Fruit fly (Drosophila melanogaster) whole organism, embryonic: ENCODE measurements around the gene CG4452.
A peak's percentile ranks its signal among the peaks of the same experiment; 100 is the strongest.

ENCODE experiments used
- CG10274 ChIP-seq: fragments of 200-800 bp; sonication (Bioruptor generic); optimal IDR thresholded peaks from 3 replicates; lab custom pipeline; 2017; ENCODE audit warnings: missing biosample characterization, mild to moderate bottlenecking, missing genetic modification characterization
- CG10366 ChIP-seq: fragments of 200-800 bp; sonication (Bioruptor generic); IDR thresholded peaks from 2 replicates; pipeline ENCODE4 v1.3.6; 2022; ENCODE audit warnings: missing biosample characterization, missing genetic modification characterization
- CG10565 ChIP-seq: fragments of 200-800 bp; sonication (Bioruptor generic); optimal IDR thresholded peaks from 3 replicates; lab custom pipeline; 2016; ENCODE audit warnings: missing biosample characterization, mild to moderate bottlenecking, missing genetic modification characterization
- CG11696 ChIP-seq: fragments of 200-800 bp; sonication (Bioruptor generic); IDR thresholded peaks from 2 replicates; pipeline ENCODE4 v1.3.6; 2022; ENCODE audit warnings: missing biosample characterization, missing genetic modification characterization
- CG12769 ChIP-seq: fragments of 200-800 bp; sonication (Bioruptor generic); optimal IDR thresholded peaks from 2 replicates; lab custom pipeline; 2019; ENCODE audit warnings: missing biosample characterization, mild to moderate bottlenecking, missing genetic modification characterization, moderate library complexity
- CG13123 ChIP-seq: fragments of 200-800 bp; sonication (Bioruptor generic); optimal IDR thresholded peaks from 2 replicates; lab custom pipeline; 2016; ENCODE audit warnings: missing biosample characterization, missing genetic modification characterization
- CG15011 ChIP-seq: fragments of 200-800 bp; sonication (Bioruptor generic); optimal IDR thresholded peaks from 3 replicates; lab custom pipeline; 2018; ENCODE audit warnings: missing biosample characterization, mild to moderate bottlenecking, missing genetic modification characterization
- CG1529 ChIP-seq: fragments of 200-800 bp; sonication (Bioruptor generic); optimal IDR thresholded peaks from 3 replicates; lab custom pipeline; 2018; ENCODE audit warnings: missing biosample characterization, missing genetic modification characterization
- CG17328 ChIP-seq: fragments of 200-800 bp; sonication (Bioruptor generic); IDR thresholded peaks from 2 replicates; pipeline ENCODE4 v1.3.6; 2022; ENCODE audit warnings: missing biosample characterization, missing genetic modification characterization
- CG2129 ChIP-seq: fragments of 200-800 bp; sonication (Bioruptor generic); IDR thresholded peaks from 2 replicates; pipeline ENCODE4 v1.3.6; 2022; ENCODE audit warnings: missing biosample characterization, missing genetic modification characterization; ENCODE audit not compliant: partially characterized antibody
- CG31224 ChIP-seq: fragments of 200-800 bp; sonication (Bioruptor generic); IDR thresholded peaks from 2 replicates; pipeline ENCODE4 v1.3.6; 2022; ENCODE audit warnings: missing biosample characterization, missing genetic modification characterization
- CG34422 ChIP-seq: fragments of 200-800 bp; sonication (Bioruptor generic); IDR thresholded peaks from 3 replicates; pipeline ENCODE4 v1.3.6; 2022; ENCODE audit warnings: missing biosample characterization, missing genetic modification characterization
- CG4820 ChIP-seq: fragments of 200-800 bp; sonication (Bioruptor generic); optimal IDR thresholded peaks from 3 replicates; lab custom pipeline; 2016; ENCODE audit warnings: missing biosample characterization, missing genetic modification characterization
- CG6254 ChIP-seq: fragments of 200-800 bp; sonication (Bioruptor generic); optimal IDR thresholded peaks from 3 replicates; lab custom pipeline; 2017; ENCODE audit warnings: mild to moderate bottlenecking, missing biosample characterization, missing genetic modification reagents, missing genetic modification characterization
- CG7372 ChIP-seq: fragments of 200-800 bp; sonication (Bioruptor generic); IDR thresholded peaks from 2 replicates; pipeline ENCODE4 v1.3.6; 2022; ENCODE audit warnings: missing biosample characterization, missing genetic modification characterization
- CG8944 ChIP-seq: fragments of 200-800 bp; sonication (Bioruptor generic); optimal IDR thresholded peaks from 3 replicates; lab custom pipeline; 2016; ENCODE audit warnings: missing biosample characterization, missing genetic modification characterization
- Camta ChIP-seq: fragments of 200-800 bp; sonication (Bioruptor generic); optimal IDR thresholded peaks from 2 replicates; lab custom pipeline; 2016; ENCODE audit warnings: missing biosample characterization, missing genetic modification characterization
- Chrac-16 ChIP-seq: fragments of 200-800 bp; sonication (Bioruptor generic); optimal IDR thresholded peaks from 3 replicates; lab custom pipeline; 2016; ENCODE audit warnings: missing biosample characterization, missing genetic modification characterization
- Elba2 ChIP-seq: fragments of 200-800 bp; sonication (Bioruptor generic); optimal IDR thresholded peaks from 3 replicates; lab custom pipeline; 2016; ENCODE audit warnings: missing biosample characterization, missing genetic modification characterization
- H2.0 ChIP-seq: fragments of 200-800 bp; sonication (Bioruptor generic); IDR thresholded peaks from 2 replicates; pipeline ENCODE4 v1.3.6; 2022; ENCODE audit warnings: missing biosample characterization, missing genetic modification characterization
- HLH4C ChIP-seq: fragments of 200-800 bp; sonication (Bioruptor generic); IDR thresholded peaks from 3 replicates; pipeline ENCODE4 v1.3.6; 2022; ENCODE audit warnings: missing biosample characterization, missing genetic modification characterization; ENCODE audit not compliant: partially characterized antibody
- HLH54F ChIP-seq: fragments of 200-800 bp; sonication (Bioruptor generic); optimal IDR thresholded peaks from 3 replicates; lab custom pipeline; 2016; ENCODE audit warnings: missing biosample characterization, missing genetic modification characterization
- HmgZ ChIP-seq: fragments of 200-800 bp; sonication (Bioruptor generic); optimal IDR thresholded peaks from 2 replicates; lab custom pipeline; 2018; ENCODE audit warnings: missing biosample characterization, mild to moderate bottlenecking, missing genetic modification characterization
- Hr39 ChIP-seq: fragments of >200 bp; optimal IDR thresholded peaks from 2 replicates; lab custom pipeline; 2017
- Hsf ChIP-seq: fragments of 200-800 bp; sonication (Bioruptor generic); optimal IDR thresholded peaks from 3 replicates; lab custom pipeline; 2016; ENCODE audit warnings: missing biosample characterization, missing genetic modification characterization
- Lhr ChIP-seq: fragments of 200-800 bp; sonication (Bioruptor generic); optimal IDR thresholded peaks from 3 replicates; lab custom pipeline; 2017; ENCODE audit warnings: mild to moderate bottlenecking, missing biosample characterization, missing genetic modification reagents, missing genetic modification characterization
- Mad ChIP-seq: fragments of 200-800 bp; sonication (Bioruptor generic); optimal IDR thresholded peaks from 2 replicates; lab custom pipeline; 2016; ENCODE audit warnings: missing biosample characterization, missing genetic modification characterization
- Mrtf ChIP-seq: fragments of 200-800 bp; sonication (Bioruptor generic); IDR thresholded peaks from 3 replicates; pipeline ENCODE4 v1.3.6; 2022; ENCODE audit warnings: missing biosample characterization, missing genetic modification characterization
- Oaz ChIP-seq: fragments of 200-800 bp; sonication (Bioruptor generic); IDR thresholded peaks from 2 replicates; pipeline ENCODE4 v1.3.6; 2022; ENCODE audit warnings: missing biosample characterization, missing genetic modification characterization
- Oli ChIP-seq: fragments of 200-800 bp; sonication (Bioruptor generic); optimal IDR thresholded peaks from 2 replicates; lab custom pipeline; 2018; ENCODE audit warnings: missing biosample characterization, mild to moderate bottlenecking, missing genetic modification characterization, moderate library complexity
- Optix ChIP-seq: fragments of 200-800 bp; sonication (Bioruptor generic); IDR thresholded peaks from 3 replicates; pipeline ENCODE4 v1.3.6; 2022; ENCODE audit warnings: missing biosample characterization, missing genetic modification characterization
- Spps ChIP-seq: fragments of 200-800 bp; sonication (Bioruptor generic); optimal IDR thresholded peaks from 2 replicates; lab custom pipeline; 2018; ENCODE audit warnings: missing biosample characterization, mild to moderate bottlenecking, missing genetic modification characterization
- Taf1 ChIP-seq: fragments of 200-800 bp; sonication (Bioruptor generic); IDR thresholded peaks from 2 replicates; pipeline ENCODE4 v1.3.6; 2022; ENCODE audit warnings: missing biosample characterization, missing genetic modification characterization
- ab ChIP-seq: fragments of 200-800 bp; sonication (Bioruptor generic); optimal IDR thresholded peaks from 2 replicates; lab custom pipeline; 2016; ENCODE audit warnings: missing biosample characterization, missing genetic modification characterization
- chm ChIP-seq: fragments of 200-800 bp; sonication (Bioruptor generic); IDR thresholded peaks from 2 replicates; pipeline ENCODE4 v1.3.6; 2022; ENCODE audit warnings: missing biosample characterization, missing genetic modification characterization
- dan ChIP-seq: fragments of 200-800 bp; sonication (Bioruptor generic); IDR thresholded peaks from 2 replicates; pipeline ENCODE4 v1.3.6; 2022; ENCODE audit warnings: missing biosample characterization, missing genetic modification characterization
- danr ChIP-seq: fragments of 200-800 bp; sonication (Bioruptor generic); IDR thresholded peaks from 2 replicates; pipeline ENCODE4 v1.3.6; 2022; ENCODE audit warnings: missing biosample characterization, missing genetic modification characterization
- gce ChIP-seq: fragments of 200-800 bp; sonication (Bioruptor generic); IDR thresholded peaks from 3 replicates; pipeline ENCODE4 v1.3.6; 2022; ENCODE audit warnings: missing biosample characterization, missing genetic modification characterization
- kni ChIP-seq: fragments of 200-800 bp; sonication (Bioruptor generic); optimal IDR thresholded peaks from 3 replicates; lab custom pipeline; 2017; ENCODE audit warnings: mild to moderate bottlenecking, missing biosample characterization, missing genetic modification reagents, missing genetic modification characterization
- lbe ChIP-seq: fragments of 200-800 bp; sonication (Bioruptor generic); optimal IDR thresholded peaks from 2 replicates; lab custom pipeline; 2016; ENCODE audit warnings: missing biosample characterization, mild to moderate bottlenecking, missing genetic modification characterization
- lmd ChIP-seq: fragments of 200-800 bp; sonication (Bioruptor generic); IDR thresholded peaks from 2 replicates; pipeline ENCODE4 v1.3.6; 2022; ENCODE audit warnings: missing biosample characterization, missing genetic modification characterization
- luna ChIP-seq: fragments of 200-800 bp; sonication (Bioruptor generic); optimal IDR thresholded peaks from 2 replicates; lab custom pipeline; 2016; ENCODE audit warnings: missing biosample characterization, missing genetic modification characterization
- mirr ChIP-seq: fragments of 200-800 bp; sonication (Bioruptor generic); optimal IDR thresholded peaks from 3 replicates; lab custom pipeline; 2018; ENCODE audit warnings: missing biosample characterization, mild to moderate bottlenecking, missing genetic modification characterization
- onecut ChIP-seq: fragments of 200-800 bp; sonication (Bioruptor generic); IDR thresholded peaks from 2 replicates; pipeline ENCODE4 v1.3.6; 2022; ENCODE audit warnings: missing biosample characterization, missing genetic modification characterization
- p53 ChIP-seq: fragments of 200-800 bp; sonication (Bioruptor generic); optimal IDR thresholded peaks from 2 replicates; lab custom pipeline; 2016; ENCODE audit warnings: missing biosample characterization, missing genetic modification characterization
- pan ChIP-seq, 4 experiments: fragments of >200 bp in 3 of 4; fragments of 200-800 bp in 1 of 4; sonication (Bioruptor generic) in 1 of 4; optimal IDR thresholded peaks in 3 of 4; IDR thresholded peaks in 1 of 4; 2 replicates each; pipeline versions ENCODE4 v1.3.6 to Lab custom; 2017 to 2022; ENCODE audit warnings: missing biosample characterization in 2 of 4, missing genetic modification characterization in 2 of 4, mixed read lengths in 1 of 4
- peb ChIP-seq: fragments of 200-800 bp; sonication (Bioruptor generic); IDR thresholded peaks from 2 replicates; pipeline ENCODE4 v1.3.6; 2022; ENCODE audit warnings: missing biosample characterization, missing genetic modification characterization
- phol ChIP-seq: fragments of 200-800 bp; sonication (Bioruptor generic); optimal IDR thresholded peaks from 3 replicates; lab custom pipeline; 2018; ENCODE audit warnings: missing biosample characterization, mild to moderate bottlenecking, missing genetic modification characterization, moderate library complexity
- tap ChIP-seq: fragments of 200-800 bp; optimal IDR thresholded peaks from 3 replicates; lab custom pipeline; 2019; ENCODE audit warnings: missing biosample characterization, mild to moderate bottlenecking, missing genetic modification characterization, moderate library complexity
- tna ChIP-seq: fragments of 200-800 bp; sonication (Bioruptor generic); IDR thresholded peaks from 2 replicates; pipeline ENCODE4 v1.3.6; 2022; ENCODE audit warnings: missing biosample characterization, missing genetic modification characterization; ENCODE audit not compliant: partially characterized antibody
- tup ChIP-seq: fragments of 200-800 bp; sonication (Bioruptor generic); optimal IDR thresholded peaks from 2 replicates; lab custom pipeline; 2016; ENCODE audit warnings: missing biosample characterization, mild to moderate bottlenecking, missing genetic modification characterization, moderate library complexity
- tx ChIP-seq: fragments of 200-800 bp; sonication (Bioruptor generic); optimal IDR thresholded peaks from 2 replicates; lab custom pipeline; 2016; ENCODE audit warnings: missing biosample characterization, missing genetic modification characterization

Gene CG4452

DNA sequence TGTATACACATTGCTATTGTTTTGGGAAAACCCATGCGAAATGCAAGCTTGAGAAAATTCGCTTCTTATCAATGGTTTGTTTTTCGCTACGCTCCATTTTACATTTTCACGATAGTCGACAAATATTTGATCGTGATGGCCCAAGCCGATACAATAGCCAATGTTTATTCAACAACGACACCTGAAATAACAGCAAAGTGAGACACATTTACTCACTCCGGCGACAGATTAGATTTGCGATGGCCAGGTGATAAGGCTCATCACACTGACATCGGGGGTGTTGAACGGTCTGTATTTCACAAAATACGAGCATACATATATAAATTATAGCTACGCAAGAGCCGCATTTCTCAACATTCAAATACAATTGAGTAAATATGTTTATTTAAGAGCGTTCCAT is 30.0 kb downstream of the CG4452 start (continued):
- TF ChIP-seq CG10274 (GFP tag; lab: Kevin White, UChicago) (peak; percentile 68), gce (GFP tag; lab: Robert Waterston, UW) (no peak), HLH4C (GFP tag; lab: Robert Waterston, UW) (no peak), Elba2 (GFP tag; lab: Kevin White, UChicago) (no peak), CG11696 (GFP tag; lab: Robert Waterston, UW) (0 out of 2 replicates have a peak, but pooled peaks have one; percentile 6), Mad (no peak), lmd (GFP tag; lab: Robert Waterston, UW) (no peak), ab (GFP tag; lab: Kevin White, UChicago) (no peak), CG15011 (GFP tag; lab: Kevin White, UChicago) (peak; percentile 87), HLH54F (peak; percentile 10), lbe (GFP tag; lab: Kevin White, UChicago) (peak; percentile 16), CG6254 (peak; percentile 34), Hr39 (lab: Kevin White, UChicago) (no peak), Optix (no peak), phol (tag; lab: Kevin White, UChicago) (no peak), Chrac-16 (GFP tag; lab: Kevin White, UChicago) (no peak), Spps (tag; lab: Kevin White, UChicago) (peak; percentile 41), CG10366 (no peak), Oaz (GFP tag; lab: Robert Waterston, UW) (no peak), Lhr (GFP tag; lab: Kevin White, UChicago) (no peak), Mrtf (GFP tag; lab: Robert Waterston, UW) (no peak), tap (peak; percentile 55), kni (GFP tag; lab: Kevin White, UChicago) (peak; percentile 26), mirr (GFP tag; lab: Kevin White, UChicago) (peak; percentile 92), danr (GFP tag; lab: Robert Waterston, UW) (no peak), CG31224 (no peak), CG12769 (tag; lab: Kevin White, UChicago) (peak; percentile 78), Oli (tag; lab: Kevin White, UChicago) (no peak), pan (optimal IDR thresholded peaks at IDR 0.05; lab: Kevin White, UChicago) (no peak), pan (GFP tag; optimal IDR thresholded peaks at IDR 0.05 in 1 of 2, IDR thresholded peaks at IDR 0.05 in 1 of 2) (peak in 1 of 2 experiments; percentile 36), Camta (peak; percentile 68), CG34422 (GFP tag; lab: Robert Waterston, UW) (no peak), CG8944 (GFP tag; lab: Kevin White, UChicago) (no peak), dan (no peak), p53 (no peak), tup (peak; percentile 36), H2.0 (no peak), CG1529 (GFP tag; lab: Kevin White, UChicago) (no peak), tna (GFP tag; lab: Robert Waterston, UW) (no peak), CG10565 (GFP tag; lab: Kevin White, UChicago) (no peak), peb (GFP tag; lab: Robert Waterston, UW) (no peak), CG13123 (no peak), Taf1 (GFP tag; lab: Robert Waterston, UW) (no peak), luna (GFP tag; lab: Kevin White, UChicago) (peak; percentile 82), CG2129 (no peak), CG7372 (no peak), HmgZ (peak; percentile 44), CG17328 (GFP tag; lab: Robert Waterston, UW) (peak; percentile 16; the same call in 1 of the 2 replicates), tx (no peak), CG4820 (peak; percentile 12), chm (GFP tag; lab: Robert Waterston, UW) (peak; percentile 56), Hsf (no peak), onecut (GFP tag; lab: Robert Waterston, UW) (peak; percentile 63)
